Worm (Caenorhabditis elegans): Measurements from ENCODE around the gene C38H2.3.

- TF ChIP-seq flt-1 (GFP tag; IDR thresholded peaks at IDR 0.05) (no peak), klf-2 (GFP tag; conservative IDR thresholded peaks at IDR 0.05) (no peak), tab-1 (GFP tag; IDR thresholded peaks at IDR 0.05) (no peak), med-1 (GFP tag; optimal IDR thresholded peaks at IDR 0.05; ENCODE audit: insufficient read depth) (no peak)
Observed at ce11 chrIII:10347049-10347448, 39.3 kb downstream of the C38H2.3 start, which contains the start of gene tbx-8.

Data from whole organism, midembryonic.